Fruit fly (Drosophila melanogaster) S2 (cell line): Measurements from ENCODE around the gene CG3156.

Source experiments
- CG8478 ChIP-seq: fragments of >200 bp; optimal IDR thresholded peaks from 2 replicates; lab custom pipeline; 2018
- CTCF ChIP-seq, 2 experiments: fragments of >200 bp; optimal IDR thresholded peaks; 2 replicates each; lab custom pipeline; 2018

DNA sequence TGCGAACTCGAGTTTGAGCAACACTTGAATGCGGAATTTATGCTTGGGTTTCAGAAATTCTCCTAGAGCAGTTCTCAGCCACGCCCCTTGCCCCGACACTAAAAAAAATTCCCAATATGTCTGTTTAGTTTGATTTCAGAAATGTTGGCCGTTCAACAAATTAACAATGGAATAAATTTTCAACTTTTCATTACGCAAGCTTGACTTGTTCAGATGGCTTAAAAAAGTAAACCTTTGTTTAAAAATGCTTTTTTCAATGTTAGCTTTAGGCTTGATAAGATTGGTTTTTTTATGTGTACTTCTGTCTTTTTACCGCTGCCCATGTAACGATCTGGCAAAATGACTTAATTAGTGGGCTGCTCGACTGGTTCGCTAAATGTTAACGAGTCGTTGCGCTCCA, 35.0 kb upstream of the CG3156 start:
- no peak for TF ChIP-seq CG8478 (lab: Kevin White, UChicago)
- TF ChIP-seq CTCF (optimal IDR thresholded peaks at IDR 0.05; lab: Kevin White, UChicago), result no peak
